Worm (Caenorhabditis elegans) whole organism, L2 larva: ENCODE data around the gene Y43F8C.13.

ENCODE experiments used
- C34F6.9 ChIP-seq: fragments of 150-350 bp; optimal IDR thresholded peaks from 2 replicates; lab custom pipeline; 2014; ENCODE audit warnings: missing biosample characterization, missing genetic modification characterization
- R02D3.7 ChIP-seq: fragments of 150-350 bp; optimal IDR thresholded peaks from 2 replicates; lab custom pipeline; 2014; ENCODE audit warnings: missing biosample characterization, missing genetic modification characterization
- Y55F3AM.14 ChIP-seq: fragments of 200-800 bp; sonication (Bioruptor generic); optimal IDR thresholded peaks from 2 replicates; lab custom pipeline; 2018; ENCODE audit warnings: mild to moderate bottlenecking, missing genetic modification characterization, missing compliant biosample characterization
- ZK546.5 ChIP-seq: sonication (generic microtip); optimal IDR thresholded peaks from 2 replicates; lab custom pipeline; 2017; ENCODE audit warnings: missing biosample characterization, missing genetic modification characterization
- aly-2 ChIP-seq: fragments of 150-350 bp; optimal IDR thresholded peaks from 2 replicates; lab custom pipeline; 2014; ENCODE audit warnings: missing biosample characterization, missing genetic modification characterization
- ceh-16 ChIP-seq: fragments of 150-350 bp; optimal IDR thresholded peaks from 2 replicates; lab custom pipeline; 2014; ENCODE audit warnings: missing biosample characterization, missing genetic modification characterization
- crh-2 ChIP-seq: sonication (generic microtip); optimal IDR thresholded peaks from 2 replicates; lab custom pipeline; 2017; ENCODE audit warnings: missing biosample characterization, missing genetic modification characterization
- egl-27 ChIP-seq: sonication (generic microtip); optimal IDR thresholded peaks from 3 replicates; lab custom pipeline; 2017; ENCODE audit warnings: missing biosample characterization, missing genetic modification reagents, missing genetic modification characterization
- elt-1 ChIP-seq: fragments of 150-350 bp; optimal IDR thresholded peaks from 2 replicates; lab custom pipeline; 2014; ENCODE audit warnings: missing biosample characterization, missing genetic modification characterization
- fos-1 ChIP-seq: fragments of 150-350 bp; optimal IDR thresholded peaks from 2 replicates; lab custom pipeline; 2014; ENCODE audit warnings: missing biosample characterization, missing genetic modification characterization
- gmeb-1 ChIP-seq: fragments of 150-350 bp; optimal IDR thresholded peaks from 2 replicates; lab custom pipeline; 2014; ENCODE audit warnings: missing biosample characterization, missing genetic modification characterization
- lin-11 ChIP-seq: fragments of 150-350 bp; sonication (generic microtip); optimal IDR thresholded peaks from 2 replicates; lab custom pipeline; 2014; ENCODE audit warnings: missing biosample characterization, missing genetic modification characterization, inconsistent platforms, mixed read lengths
- lin-13 ChIP-seq: fragments of 150-350 bp; optimal IDR thresholded peaks from 2 replicates; lab custom pipeline; 2014; ENCODE audit warnings: missing biosample characterization, missing genetic modification reagents, missing genetic modification characterization
- lsy-2 ChIP-seq, 2 experiments: fragments of 150-350 bp in 1 of 2; sonication (generic microtip) in 1 of 2; optimal IDR thresholded peaks; 2 replicates each; lab custom pipeline; 2014 to 2017; ENCODE audit warnings: missing biosample characterization in 2 of 2, missing genetic modification characterization in 2 of 2
- mbf-1 ChIP-seq: sonication (generic microtip); optimal IDR thresholded peaks from 2 replicates; lab custom pipeline; 2017; ENCODE audit warnings: missing biosample characterization, missing genetic modification characterization
- mdl-1 ChIP-seq, 2 experiments: fragments of 150-350 bp in 1 of 2; sonication (generic microtip) in 1 of 2; optimal IDR thresholded peaks; 2 replicates each; lab custom pipeline; 2017; ENCODE audit warnings: missing biosample characterization in 2 of 2, missing genetic modification characterization in 2 of 2
- nhr-11 ChIP-seq: fragments of 150-350 bp; optimal IDR thresholded peaks from 2 replicates; lab custom pipeline; 2014; ENCODE audit warnings: missing biosample characterization, missing genetic modification characterization
- nhr-129 ChIP-seq: fragments of 150-350 bp; optimal IDR thresholded peaks from 2 replicates; lab custom pipeline; 2014; ENCODE audit warnings: missing biosample characterization, missing genetic modification characterization
- nhr-21 ChIP-seq: fragments of 150-350 bp; optimal IDR thresholded peaks from 2 replicates; lab custom pipeline; 2014; ENCODE audit warnings: missing biosample characterization, missing genetic modification characterization
- nhr-237 ChIP-seq: fragments of 150-350 bp; optimal IDR thresholded peaks from 2 replicates; lab custom pipeline; 2014; ENCODE audit warnings: missing biosample characterization, missing genetic modification characterization
- nhr-6 ChIP-seq: fragments of 150-350 bp; optimal IDR thresholded peaks from 2 replicates; lab custom pipeline; 2014; ENCODE audit warnings: missing biosample characterization, missing genetic modification characterization
- skn-1 ChIP-seq: sonication (generic microtip); optimal IDR thresholded peaks from 2 replicates; lab custom pipeline; 2017; ENCODE audit warnings: missing biosample characterization, missing genetic modification characterization
- sma-3 ChIP-seq: sonication (generic microtip); optimal IDR thresholded peaks from 2 replicates; lab custom pipeline; 2016; ENCODE audit warnings: missing genetic modification reagents, missing genetic modification characterization, missing compliant biosample characterization
- snpc-4 ChIP-seq: fragments of 150-350 bp; optimal IDR thresholded peaks from 2 replicates; lab custom pipeline; 2014; ENCODE audit warnings: missing biosample characterization, missing genetic modification characterization
- unc-39 ChIP-seq: fragments of 150-350 bp; optimal IDR thresholded peaks from 2 replicates; lab custom pipeline; 2014; ENCODE audit warnings: missing biosample characterization, missing genetic modification characterization
- unc-55 ChIP-seq: fragments of 150-350 bp; sonication (generic microtip); optimal IDR thresholded peaks from 3 replicates; lab custom pipeline; 2014; ENCODE audit warnings: missing biosample characterization, missing genetic modification reagents, missing genetic modification characterization
- unc-62 ChIP-seq: fragments of 150-350 bp; optimal IDR thresholded peaks from 2 replicates; lab custom pipeline; 2014; ENCODE audit warnings: missing biosample characterization, missing genetic modification reagents, missing genetic modification characterization
- zag-1 ChIP-seq: fragments of 150-350 bp; optimal IDR thresholded peaks from 2 replicates; lab custom pipeline; 2014; ENCODE audit warnings: missing biosample characterization, missing genetic modification characterization

Y43F8C.13 gene

ce11 chrV:19697348-19698172, at the start of gene Y43F8C.13, which contains the start of gene ani-3:
Y43F8C.13 (minus strand) TSS chrV:19697398.
ani-3 (plus strand) TSS chrV:19697732.
- TF ChIP-seq lin-11 (tag; lab: Kevin White, UChicago) = no peak
- peak; percentile 80 for TF ChIP-seq fos-1
- TF ChIP-seq snpc-4 (tag; lab: Kevin White, UChicago) = no peak
- TF ChIP-seq nhr-237 (tag; lab: Kevin White, UChicago) = no peak
- TF ChIP-seq nhr-11 (tag; lab: Kevin White, UChicago) = no peak
- no peak for TF ChIP-seq unc-39 (tag; lab: Kevin White, UChicago)
- TF ChIP-seq lin-13 (GFP tag; lab: Kevin White, UChicago) = no peak

- TF ChIP-seq mbf-1 (tag; lab: Kevin White, UChicago) = no peak
- no peak for TF ChIP-seq lsy-2 (tag; optimal IDR thresholded peaks at IDR 0.05; lab: Kevin White, UChicago)
- TF ChIP-seq nhr-6 (tag; lab: Kevin White, UChicago) = no peak
- TF ChIP-seq Y55F3AM.14 (GFP tag; lab: Kevin White, UChicago) = no peak
- TF ChIP-seq aly-2 (tag; lab: Kevin White, UChicago) = no peak
- TF ChIP-seq nhr-11 (tag; lab: Kevin White, UChicago) = no peak
- no peak for TF ChIP-seq unc-39 (tag; lab: Kevin White, UChicago)
- TF ChIP-seq ceh-16 (tag; lab: Kevin White, UChicago) = no peak
- no peak for TF ChIP-seq R02D3.7 (tag; lab: Kevin White, UChicago)
- TF ChIP-seq nhr-129 (tag; lab: Kevin White, UChicago) = no peak
- TF ChIP-seq mdl-1 (tag; optimal IDR thresholded peaks at IDR 0.05; lab: Kevin White, UChicago) = no peak
- no peak for TF ChIP-seq skn-1 (tag; lab: Kevin White, UChicago)
- TF ChIP-seq, all 48 proteins: peak for 0
These were observed 48.7 kb upstream of the Y43F8C.13 start, which contains the start of gene W04E12.5 for ce11 chrV:19745852-19746251. W04E12.5 (plus strand) TSS chrV:19746152.

ce11 chrV:19744210-19744609, 47.0 kb upstream of the Y43F8C.13 start:
- TF ChIP-seq zag-1 (tag; lab: Kevin White, UChicago) (no peak), lin-11 (tag; lab: Kevin White, UChicago) (no peak)

ce11 chrV:19743794-19744193, 46.6 kb upstream of the Y43F8C.13 start:
- TF ChIP-seq unc-62 = no peak
- no peak for TF ChIP-seq crh-2 (tag; lab: Kevin White, UChicago)
- no peak for TF ChIP-seq lsy-2 (tag; optimal IDR thresholded peaks at IDR 0.05; lab: Kevin White, UChicago)
- TF ChIP-seq sma-3 (GFP tag; lab: Kevin White, UChicago) = no peak
- TF ChIP-seq unc-39 (tag; lab: Kevin White, UChicago) = no peak
- TF ChIP-seq mdl-1 (tag; optimal IDR thresholded peaks at IDR 0.05; lab: Kevin White, UChicago) = no peak
- no peak for TF ChIP-seq zag-1 (tag; lab: Kevin White, UChicago)
- TF ChIP-seq aly-2 (tag; lab: Kevin White, UChicago) = no peak
- no peak for TF ChIP-seq nhr-21 (tag; lab: Kevin White, UChicago)
- TF ChIP-seq lin-13 (GFP tag; lab: Kevin White, UChicago) = no peak
- TF ChIP-seq nhr-237 (tag; lab: Kevin White, UChicago) = no peak
- TF ChIP-seq ZK546.5 (tag; lab: Kevin White, UChicago) = no peak
- TF ChIP-seq ceh-16 (tag; lab: Kevin White, UChicago) = no peak
- TF ChIP-seq egl-27 (tag; lab: Kevin White, UChicago) = no peak
- no peak for TF ChIP-seq nhr-129 (tag; lab: Kevin White, UChicago)

ce11 chrV:19743305-19743704, 46.1 kb upstream of the Y43F8C.13 start, which contains the start of gene W04E12.4:
W04E12.4 (plus strand) TSS chrV:19743605.
- TF ChIP-seq lin-11 (tag; lab: Kevin White, UChicago) (no peak), elt-1 (tag; lab: Kevin White, UChicago) (no peak), egl-27 (tag; lab: Kevin White, UChicago) (no peak), unc-39 (tag; lab: Kevin White, UChicago) (no peak), lsy-2 (tag; optimal IDR thresholded peaks at IDR 0.05; lab: Kevin White, UChicago) (no peak), skn-1 (tag; lab: Kevin White, UChicago) (no peak), lin-13 (GFP tag; lab: Kevin White, UChicago) (no peak), unc-55 (GFP tag; lab: Kevin White, UChicago) (no peak), crh-2 (tag; lab: Kevin White, UChicago) (no peak), R02D3.7 (tag; lab: Kevin White, UChicago) (no peak), gmeb-1 (tag; lab: Kevin White, UChicago) (no peak), C34F6.9 (tag; lab: Kevin White, UChicago) (no peak), nhr-237 (tag; lab: Kevin White, UChicago) (no peak)
